Worm (Caenorhabditis elegans) whole organism, L3 larva: ENCODE data around the gene Y48A6B.14.
"Not testable (repeated sequence)": the region's sequence is repeated elsewhere in the genome, so short reads cannot be mapped to it uniquely, and the experiment has no call there.

Experiments
- R02D3.7 ChIP-seq: fragments of 150-350 bp; optimal IDR thresholded peaks from 2 replicates; lab custom pipeline; 2014; ENCODE audit warnings: missing biosample characterization, missing genetic modification characterization
- ZK546.5 ChIP-seq: sonication (generic microtip); optimal IDR thresholded peaks from 2 replicates; lab custom pipeline; 2017; ENCODE audit warnings: missing biosample characterization, missing genetic modification characterization
- aly-2 ChIP-seq: fragments of 150-350 bp; optimal IDR thresholded peaks from 2 replicates; lab custom pipeline; 2014; ENCODE audit warnings: missing biosample characterization, missing genetic modification characterization
- ama-1 ChIP-seq: fragments of 150-350 bp; optimal IDR thresholded peaks from 2 replicates; lab custom pipeline; 2018
- ceh-16 ChIP-seq: sonication (generic microtip); optimal IDR thresholded peaks from 2 replicates; lab custom pipeline; 2017; ENCODE audit warnings: missing biosample characterization, missing genetic modification characterization
- ceh-28 ChIP-seq: fragments of 150-350 bp; optimal IDR thresholded peaks from 2 replicates; lab custom pipeline; 2014; ENCODE audit warnings: missing biosample characterization, missing genetic modification reagents, missing genetic modification characterization
- ceh-82 ChIP-seq: fragments of 150-350 bp; optimal IDR thresholded peaks from 2 replicates; lab custom pipeline; 2014; ENCODE audit warnings: missing biosample characterization, missing genetic modification characterization
- daf-12 ChIP-seq: fragments of 150-350 bp; optimal IDR thresholded peaks from 2 replicates; lab custom pipeline; 2014; ENCODE audit warnings: missing biosample characterization, missing genetic modification reagents, missing genetic modification characterization
- egl-27 ChIP-seq: sonication (generic microtip); optimal IDR thresholded peaks from 4 replicates; lab custom pipeline; 2017; ENCODE audit warnings: missing biosample characterization, missing genetic modification reagents, missing genetic modification characterization
- egl-5 ChIP-seq: fragments of 150-350 bp; optimal IDR thresholded peaks from 2 replicates; lab custom pipeline; 2017; ENCODE audit warnings: missing biosample characterization, missing genetic modification reagents, missing genetic modification characterization, inconsistent platforms
- elt-2 ChIP-seq: sonication (generic microtip); optimal IDR thresholded peaks from 2 replicates; lab custom pipeline; 2016; ENCODE audit warnings: missing genetic modification reagents, mild to moderate bottlenecking, missing genetic modification characterization, missing compliant biosample characterization
- elt-3 ChIP-seq, 3 experiments: fragments of 150-350 bp in 1 of 3; sonication (generic microtip) in 2 of 3; optimal IDR thresholded peaks; 2 replicates in 2 of 3; 4 replicates in 1 of 3; lab custom pipeline; 2014 to 2017; ENCODE audit warnings: missing biosample characterization in 3 of 3, missing genetic modification characterization in 3 of 3
- eor-1 ChIP-seq, 2 experiments: fragments of 150-350 bp; optimal IDR thresholded peaks; 2 replicates each; lab custom pipeline; 2014 to 2018; ENCODE audit warnings: missing biosample characterization in 2 of 2, missing genetic modification characterization in 2 of 2
- fkh-10 ChIP-seq: sonication (generic microtip); optimal IDR thresholded peaks from 2 replicates; lab custom pipeline; 2017; ENCODE audit warnings: missing biosample characterization, missing genetic modification reagents, missing genetic modification characterization
- fkh-2 ChIP-seq: fragments of 150-350 bp; optimal IDR thresholded peaks from 2 replicates; lab custom pipeline; 2014; ENCODE audit warnings: missing biosample characterization, missing genetic modification reagents, missing genetic modification characterization
- fos-1 ChIP-seq: fragments of 150-350 bp; optimal IDR thresholded peaks from 2 replicates; lab custom pipeline; 2014; ENCODE audit warnings: missing biosample characterization, missing genetic modification characterization
- hmg-11 ChIP-seq: sonication (generic microtip); optimal IDR thresholded peaks from 2 replicates; lab custom pipeline; 2016; ENCODE audit warnings: missing genetic modification characterization, missing compliant biosample characterization
- jun-1 ChIP-seq: fragments of 150-350 bp; optimal IDR thresholded peaks from 2 replicates; lab custom pipeline; 2014; ENCODE audit warnings: missing biosample characterization, missing genetic modification reagents, missing genetic modification characterization
- lin-15B ChIP-seq: fragments of 150-350 bp; optimal IDR thresholded peaks from 2 replicates; lab custom pipeline; 2014; ENCODE audit warnings: missing biosample characterization, missing genetic modification characterization
- lin-39 ChIP-seq: fragments of 150-350 bp; optimal IDR thresholded peaks from 2 replicates; lab custom pipeline; 2018; ENCODE audit warnings: missing biosample characterization, missing genetic modification reagents, missing genetic modification characterization
- lsy-12 ChIP-seq: sonication (generic microtip); optimal IDR thresholded peaks from 2 replicates; lab custom pipeline; 2016; ENCODE audit warnings: mild to moderate bottlenecking, missing genetic modification characterization, missing compliant biosample characterization
- mdl-1 ChIP-seq: fragments of 150-350 bp; optimal IDR thresholded peaks from 2 replicates; lab custom pipeline; 2014; ENCODE audit warnings: missing biosample characterization, missing genetic modification characterization
- nfya-1 ChIP-seq: sonication (generic microtip); optimal IDR thresholded peaks from 2 replicates; lab custom pipeline; 2017; ENCODE audit warnings: missing genetic modification characterization, mild to moderate bottlenecking, missing compliant biosample characterization, antibody characterized with exemption, moderate library complexity; ENCODE audit not compliant: insufficient read depth
- nhr-11 ChIP-seq: fragments of 150-350 bp; optimal IDR thresholded peaks from 2 replicates; lab custom pipeline; 2014; ENCODE audit warnings: missing biosample characterization, missing genetic modification characterization
- nhr-23 ChIP-seq: fragments of 150-350 bp; optimal IDR thresholded peaks from 2 replicates; lab custom pipeline; 2014; ENCODE audit warnings: missing biosample characterization, missing genetic modification reagents, missing genetic modification characterization
- nhr-237 ChIP-seq: fragments of 150-350 bp; optimal IDR thresholded peaks from 2 replicates; lab custom pipeline; 2014; ENCODE audit warnings: missing biosample characterization, missing genetic modification characterization
- nhr-25 ChIP-seq: sonication (generic microtip); optimal IDR thresholded peaks from 2 replicates; lab custom pipeline; 2017; ENCODE audit warnings: missing biosample characterization, missing genetic modification characterization
- nhr-28 ChIP-seq: fragments of 150-350 bp; optimal IDR thresholded peaks from 2 replicates; lab custom pipeline; 2014; ENCODE audit warnings: missing biosample characterization, missing genetic modification characterization
- nhr-43 ChIP-seq: sonication (generic microtip); optimal IDR thresholded peaks from 2 replicates; lab custom pipeline; 2016; ENCODE audit warnings: mild to moderate bottlenecking, missing genetic modification characterization, missing compliant biosample characterization; ENCODE audit not compliant: poor library complexity, severe bottlenecking
- nhr-67 ChIP-seq: fragments of 150-350 bp; optimal IDR thresholded peaks from 2 replicates; lab custom pipeline; 2014; ENCODE audit warnings: missing biosample characterization, missing genetic modification characterization
- nhr-77 ChIP-seq: fragments of 150-350 bp; optimal IDR thresholded peaks from 2 replicates; lab custom pipeline; 2014; ENCODE audit warnings: missing biosample characterization, missing genetic modification characterization
- pha-4 ChIP-seq: fragments of 150-350 bp; optimal IDR thresholded peaks from 2 replicates; lab custom pipeline; 2014; ENCODE audit warnings: missing biosample characterization, missing genetic modification reagents, missing genetic modification characterization
- pqm-1 ChIP-seq: fragments of 150-350 bp; optimal IDR thresholded peaks from 2 replicates; lab custom pipeline; 2017; ENCODE audit warnings: missing biosample characterization, missing genetic modification characterization, inconsistent platforms
- sea-2 ChIP-seq: fragments of 150-350 bp; sonication (generic microtip); optimal IDR thresholded peaks from 4 replicates; lab custom pipeline; 2014; ENCODE audit warnings: missing biosample characterization, missing genetic modification reagents, missing genetic modification characterization
- skn-1 ChIP-seq: fragments of 150-350 bp; optimal IDR thresholded peaks from 2 replicates; lab custom pipeline; 2014; ENCODE audit warnings: missing biosample characterization, missing genetic modification characterization
- snpc-4 ChIP-seq: fragments of 150-350 bp; optimal IDR thresholded peaks from 2 replicates; lab custom pipeline; 2014; ENCODE audit warnings: missing biosample characterization, missing genetic modification characterization
- tbx-2 ChIP-seq: sonication (generic microtip); optimal IDR thresholded peaks from 2 replicates; lab custom pipeline; 2016; ENCODE audit warnings: mild to moderate bottlenecking, missing genetic modification characterization, missing compliant biosample characterization
- unc-39 ChIP-seq: sonication (generic microtip); optimal IDR thresholded peaks from 4 replicates; lab custom pipeline; 2017; ENCODE audit warnings: missing biosample characterization, missing genetic modification characterization
- unc-62 ChIP-seq: fragments of 150-350 bp; sonication (generic microtip); optimal IDR thresholded peaks from 4 replicates; lab custom pipeline; 2014; ENCODE audit warnings: missing biosample characterization, missing genetic modification reagents, missing genetic modification characterization
- zag-1 ChIP-seq: fragments of 150-350 bp; optimal IDR thresholded peaks from 2 replicates; lab custom pipeline; 2014; ENCODE audit warnings: missing biosample characterization, missing genetic modification characterization
- ztf-11 ChIP-seq: fragments of 150-350 bp; optimal IDR thresholded peaks from 2 replicates; lab custom pipeline; 2014; ENCODE audit warnings: missing biosample characterization, missing genetic modification characterization
- ztf-4 ChIP-seq: fragments of 150-350 bp; optimal IDR thresholded peaks from 2 replicates; lab custom pipeline; 2014; ENCODE audit warnings: missing biosample characterization, missing genetic modification characterization

Gene Y48A6B.14

DNA sequence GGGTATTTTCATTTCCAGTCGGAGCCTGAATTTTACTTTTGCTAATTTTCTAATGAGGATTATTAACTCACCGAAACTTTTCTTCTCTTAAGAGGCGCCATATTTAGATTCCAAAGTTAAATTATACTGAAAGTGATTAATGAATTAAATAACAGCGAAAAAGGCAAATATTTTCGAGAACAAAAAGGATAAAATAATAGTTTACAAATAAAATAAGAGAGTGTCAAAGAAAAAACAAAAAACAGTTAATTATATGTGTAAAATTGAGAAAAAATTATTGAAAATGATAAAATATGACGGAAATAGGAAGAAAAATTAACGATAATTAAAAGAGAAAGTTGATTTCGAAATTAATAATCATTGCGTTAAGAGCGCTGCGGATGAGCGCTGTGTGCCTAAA lies 2.1 kb upstream of the Y48A6B.14 start, which contains the start of gene Y48A6B.8:
Gene Y48A6B.8 (minus strand): TSS at position 101 of the 400 bp plus-strand sequence.
- TF ChIP-seq fkh-10 (GFP tag; lab: Kevin White, UChicago); snpc-4; fos-1 (tag; lab: Kevin White, UChicago): not testable (repeated sequence)
- TF ChIP-seq, all 47 proteins: peak for 0; not testable (repeated sequence) for 47

- TF ChIP-seq ztf-4 (tag; lab: Kevin White, UChicago) (no peak), egl-5 (tag; lab: Kevin White, UChicago) (no peak), nhr-77 (tag; lab: Kevin White, UChicago) (no peak), nhr-23 (tag; lab: Kevin White, UChicago) (no peak), ama-1 (lab: Kevin White, UChicago) (no peak), elt-2 (tag; lab: Kevin White, UChicago) (peak; percentile 36), ZK546.5 (tag; lab: Kevin White, UChicago) (no peak), tbx-2 (tag; lab: Kevin White, UChicago) (no peak)
Observed at ce11 chrIII:11032872-11033271, 1.5 kb downstream of the Y48A6B.14 start, which contains the start of gene Y48A6B.9. Gene Y48A6B.9, plus strand, starts transcription at chrIII:11033172.

DNA sequence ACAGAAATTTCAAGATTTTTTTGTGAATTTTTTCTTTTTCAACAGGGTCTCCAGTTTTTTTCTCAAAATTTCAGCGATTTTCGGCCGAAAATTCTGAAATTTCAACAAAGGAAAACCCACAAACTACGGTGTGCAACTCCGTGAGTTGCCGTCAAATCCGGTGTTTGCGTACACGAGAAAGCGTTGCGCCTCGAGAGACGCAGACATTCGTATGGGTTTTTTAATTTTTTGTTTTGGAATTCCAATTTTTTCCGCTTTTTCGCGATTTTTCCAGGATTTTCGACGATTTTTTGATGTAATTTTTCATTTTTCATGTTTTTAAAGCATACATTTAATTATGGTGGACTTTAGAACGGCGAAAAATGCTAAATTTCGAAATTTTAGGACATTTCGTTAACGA lies 4.7 kb downstream of the Y48A6B.14 start:
- TF ChIP-seq nhr-25 (tag; lab: Kevin White, UChicago), result peak; percentile 34
- peak; percentile 79 for TF ChIP-seq pha-4 (tag; lab: Kevin White, UChicago)
- no peak for TF ChIP-seq unc-39 (tag; lab: Kevin White, UChicago)
- TF ChIP-seq hmg-11 (tag; lab: Kevin White, UChicago), result peak; percentile 62
- TF ChIP-seq nhr-237 (tag; lab: Kevin White, UChicago), result no peak
- TF ChIP-seq ceh-16, result no peak
- TF ChIP-seq jun-1 (tag; lab: Kevin White, UChicago), result peak; percentile 11
- peak; percentile 45 for TF ChIP-seq lsy-12
- no peak for TF ChIP-seq mdl-1
- TF ChIP-seq ztf-11 (tag; lab: Kevin White, UChicago), result no peak
- peak; percentile 33 for TF ChIP-seq lin-39 (tag; lab: Kevin White, UChicago)
- TF ChIP-seq elt-3 (tag; optimal IDR thresholded peaks at IDR 0.05; lab: Kevin White, UChicago), result no peak
- TF ChIP-seq snpc-4, result peak; percentile 39
- peak; percentile 64 for TF ChIP-seq nhr-23 (tag; lab: Kevin White, UChicago)
- TF ChIP-seq aly-2, result no peak
- TF ChIP-seq nhr-43 (tag; lab: Kevin White, UChicago), result no peak
- TF ChIP-seq tbx-2 (tag; lab: Kevin White, UChicago), result no peak
- no peak for TF ChIP-seq fos-1 (tag; lab: Kevin White, UChicago)
- TF ChIP-seq egl-27 (tag; lab: Kevin White, UChicago), result no peak
- peak; percentile 75 for TF ChIP-seq lin-15B
- no peak for TF ChIP-seq ztf-4 (tag; lab: Kevin White, UChicago)
- TF ChIP-seq nhr-28, result no peak
- TF ChIP-seq pqm-1 (tag; lab: Kevin White, UChicago), result peak; percentile 16
- peak; percentile 53 for TF ChIP-seq R02D3.7 (tag; lab: Kevin White, UChicago)
- TF ChIP-seq ceh-28 (tag; lab: Kevin White, UChicago), result peak; percentile 25
- no peak for TF ChIP-seq daf-12 (tag; lab: Kevin White, UChicago)
- TF ChIP-seq nhr-11, result no peak
- no peak for TF ChIP-seq sea-2 (GFP tag; lab: Kevin White, UChicago)
- TF ChIP-seq nhr-67 (tag; lab: Kevin White, UChicago), result no peak
- peak; percentile 94 for TF ChIP-seq egl-5 (tag; lab: Kevin White, UChicago)
- no peak for TF ChIP-seq fkh-2 (tag; lab: Kevin White, UChicago)
- TF ChIP-seq elt-2 (tag; lab: Kevin White, UChicago), result peak; percentile 53
- TF ChIP-seq zag-1 (tag; lab: Kevin White, UChicago), result no peak
- TF ChIP-seq skn-1 (tag; lab: Kevin White, UChicago), result no peak
- peak; percentile 37 for TF ChIP-seq ceh-82 (tag; lab: Kevin White, UChicago)
- no peak for TF ChIP-seq eor-1 (tag; optimal IDR thresholded peaks at IDR 0.05; lab: Kevin White, UChicago)
- peak; percentile 93 for TF ChIP-seq nfya-1
- TF ChIP-seq fkh-10 (GFP tag; lab: Kevin White, UChicago), result no peak
- TF ChIP-seq unc-62 (GFP tag; lab: Kevin White, UChicago), result no peak
- no peak for TF ChIP-seq nhr-77 (tag; lab: Kevin White, UChicago)
